Worm (Caenorhabditis elegans) whole organism, early embryonic: Measurements from ENCODE around the gene C16C8.21.

Experiments used
- B0310.2 ChIP-seq: sonication (generic microtip); optimal IDR thresholded peaks from 2 replicates; lab custom pipeline; 2016; ENCODE audit warnings: mild to moderate bottlenecking, missing genetic modification characterization, missing compliant biosample characterization
- F13C5.2 ChIP-seq: sonication (generic microtip); optimal IDR thresholded peaks from 2 replicates; lab custom pipeline; 2017; ENCODE audit warnings: mild to moderate bottlenecking, missing genetic modification characterization, inconsistent platforms, missing compliant biosample characterization
- aly-1 ChIP-seq: sonication (generic microtip); optimal IDR thresholded peaks from 2 replicates; lab custom pipeline; 2016; ENCODE audit warnings: missing genetic modification characterization, missing compliant biosample characterization
- ama-1 ChIP-seq: fragments of 150-350 bp; optimal IDR thresholded peaks from 2 replicates; lab custom pipeline; 2014
- ceh-13 ChIP-seq: fragments of 200-800 bp; sonication (Bioruptor generic); optimal IDR thresholded peaks from 2 replicates; lab custom pipeline; 2018; ENCODE audit warnings: mild to moderate bottlenecking, missing genetic modification characterization, missing compliant biosample characterization
- ceh-36 ChIP-seq: sonication (generic microtip); optimal IDR thresholded peaks from 2 replicates; lab custom pipeline; 2016; ENCODE audit warnings: missing genetic modification characterization, inconsistent platforms, missing compliant biosample characterization
- ets-7 ChIP-seq: sonication (generic microtip); optimal IDR thresholded peaks from 2 replicates; lab custom pipeline; 2016; ENCODE audit warnings: missing genotype, missing genetic modification characterization, missing compliant biosample characterization
- flt-1 ChIP-seq: fragments of 200-800 bp; sonication (Bioruptor generic); IDR thresholded peaks from 2 replicates; pipeline ENCODE4 v1.3.6; 2022; ENCODE audit warnings: missing genetic modification characterization, missing compliant biosample characterization
- hmbx-1 ChIP-seq: sonication (generic microtip); optimal IDR thresholded peaks from 2 replicates; lab custom pipeline; 2016; ENCODE audit warnings: mild to moderate bottlenecking, missing genetic modification characterization, missing compliant biosample characterization
- hnd-1 ChIP-seq: sonication (generic microtip); optimal IDR thresholded peaks from 2 replicates; lab custom pipeline; 2016; ENCODE audit warnings: missing genetic modification characterization, missing compliant biosample characterization
- scrt-1 ChIP-seq: fragments of 200-800 bp; sonication (Bioruptor generic); IDR thresholded peaks from 2 replicates; pipeline ENCODE4 v1.3.6; 2022; ENCODE audit warnings: missing genetic modification characterization, missing compliant biosample characterization
- tbx-11 ChIP-seq: fragments of 200-800 bp; sonication (Bioruptor generic); IDR thresholded peaks from 2 replicates; pipeline ENCODE4 v1.3.6; 2022; ENCODE audit warnings: missing genetic modification characterization, missing compliant biosample characterization
- tbx-37 ChIP-seq: fragments of 200-800 bp; sonication (Bioruptor generic); conservative IDR thresholded peaks from 2 replicates; pipeline ENCODE4 v1.3.6; 2022; ENCODE audit warnings: missing genetic modification reagents, missing genetic modification characterization, missing compliant biosample characterization
- tra-4 ChIP-seq: sonication (generic microtip); optimal IDR thresholded peaks from 2 replicates; lab custom pipeline; 2017; ENCODE audit warnings: missing genetic modification characterization, missing compliant biosample characterization

DNA sequence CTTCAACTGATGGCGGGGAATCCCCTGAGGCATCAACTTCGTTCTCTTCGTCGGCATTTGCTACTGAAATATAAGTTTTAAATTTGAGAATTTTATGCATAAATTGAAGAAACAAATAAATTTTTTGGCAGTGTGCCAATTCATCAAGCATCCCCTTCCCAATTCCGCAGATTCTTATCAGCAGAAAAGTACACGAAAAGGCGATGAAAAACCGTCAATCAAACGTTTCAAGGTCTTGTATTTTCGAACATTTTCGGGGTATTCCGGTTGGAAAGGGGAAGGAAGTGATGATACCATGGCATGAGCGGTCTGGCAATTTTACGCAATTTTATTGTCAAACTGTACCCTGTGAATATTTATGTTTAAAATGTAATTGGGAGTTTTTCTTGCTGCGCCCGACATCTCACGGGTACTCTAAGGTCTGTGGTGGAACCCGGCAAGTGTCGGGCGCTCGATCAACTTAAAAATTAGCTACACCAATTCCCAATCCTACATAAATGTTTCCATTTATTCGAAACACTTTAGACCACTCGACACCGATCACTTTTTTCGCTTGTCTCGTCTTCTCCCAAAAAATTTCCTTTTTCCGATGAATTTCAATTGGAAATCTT lies 13.0 kb upstream of the C16C8.21 start:
- TF ChIP-seq tbx-11 (no peak), ama-1 (lab: Kevin White, UChicago) (no peak), ceh-13 (GFP tag; lab: Kevin White, UChicago) (no peak), hmbx-1 (tag; lab: Kevin White, UChicago) (no peak), F13C5.2 (no peak), flt-1 (GFP tag; lab: Robert Waterston, UW) (no peak), ets-7 (no peak), aly-1 (tag; lab: Kevin White, UChicago) (no peak), hnd-1 (tag; lab: Kevin White, UChicago) (no peak), scrt-1 (GFP tag; lab: Robert Waterston, UW) (no peak), tbx-37 (GFP tag; lab: Robert Waterston, UW) (no peak), B0310.2 (tag; lab: Kevin White, UChicago) (no peak), tra-4 (no peak), ceh-36 (tag; lab: Kevin White, UChicago) (no peak)
